Worm (Caenorhabditis elegans): Measurements from ENCODE around the gene Y41G9A.5.
A peak's percentile ranks its signal among the peaks of the same experiment; 100 is the strongest.

Gene Y41G9A.5

ce11 chrX:2953522-2954032 is 7.1 kb downstream of the Y41G9A.5 start:
- TF ChIP-seq egl-43 (GFP tag; IDR thresholded peaks at IDR 0.05) (0 out of 2 replicates have a peak, but pooled peaks have one; percentile 50), aha-1 (tag) (peak; percentile 20), set-16 (GFP tag; IDR thresholded peaks at IDR 0.05) (0 out of 2 replicates have a peak, but pooled peaks have one; percentile 10), mdl-1 (tag; optimal IDR thresholded peaks at IDR 0.05) (peak in 1 of 2 experiments; percentile 13), zip-11 (GFP tag; IDR thresholded peaks at IDR 0.05) (no peak), fos-1 (tag; optimal IDR thresholded peaks at IDR 0.05) (no peak), hmg-1.1 (GFP tag; IDR thresholded peaks at IDR 0.05) (peak; percentile 17; the same call in 1 of the 2 replicates)

ce11 chrX:2955628-2956027 is 9.2 kb downstream of the Y41G9A.5 start:
- peak in 1 of 2 experiments; percentile 96 for TF ChIP-seq unc-62 (GFP tag; optimal IDR thresholded peaks at IDR 0.05 in 1 of 2)
- no peak for TF ChIP-seq unc-62 (tag; optimal IDR thresholded peaks at IDR 0.05)
- no peak for TF ChIP-seq ceh-32 (tag; optimal IDR thresholded peaks at IDR 0.05; ENCODE audit: poor library complexity)
- no peak for TF ChIP-seq dmd-9 (GFP tag; IDR thresholded peaks at IDR 0.05)
- TF ChIP-seq nhr-6 (tag; optimal IDR thresholded peaks at IDR 0.05) = no peak
- TF ChIP-seq arid-1 (GFP tag; conservative IDR thresholded peaks at IDR 0.05) = no peak

DNA sequence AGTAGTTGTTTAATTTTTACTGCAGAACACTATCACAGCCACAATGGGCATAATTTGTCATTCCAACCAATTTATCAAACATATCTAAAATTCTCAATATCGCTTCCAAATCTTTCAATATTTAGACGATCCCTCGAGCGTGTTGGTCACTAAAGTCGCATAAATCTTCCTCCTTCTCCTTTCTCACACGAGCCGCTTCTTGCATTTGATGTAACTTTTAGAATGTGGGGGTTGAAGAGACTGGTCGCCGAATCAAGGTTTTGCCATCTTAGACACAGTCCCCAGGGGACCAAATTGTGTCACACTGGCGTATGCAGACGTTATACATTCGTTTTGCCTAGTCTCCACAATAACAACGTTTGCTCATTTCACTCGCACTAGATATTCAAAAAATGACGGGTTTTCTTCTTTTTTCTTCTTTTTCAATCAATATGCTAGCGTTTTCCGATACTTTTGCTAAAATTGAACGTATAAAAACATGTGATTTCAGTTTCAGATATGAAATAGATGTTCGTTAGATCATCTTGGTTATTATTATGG is 11.0 kb downstream of the Y41G9A.5 start, which contains the start of gene gbb-1:
Gene gbb-1, plus strand, starts transcription at position 490 of the 540 bp plus-strand sequence.
- no peak for TF ChIP-seq D1046.2 (GFP tag; IDR thresholded peaks at IDR 0.05)
- TF ChIP-seq unc-62 (GFP tag; optimal IDR thresholded peaks at IDR 0.05 in 1 of 2) = peak in 1 of 2 experiments; percentile 87
- TF ChIP-seq unc-62 (tag; optimal IDR thresholded peaks at IDR 0.05) = no peak

ce11 chrX:2960703-2961102 is 14.2 kb downstream of the Y41G9A.5 start:
- peak; percentile 68 for TF ChIP-seq snpc-4 (tag; optimal IDR thresholded peaks at IDR 0.05)
- peak in 1 of 2 experiments; percentile 42 for TF ChIP-seq unc-62 (GFP tag; optimal IDR thresholded peaks at IDR 0.05 in 1 of 2)
- no peak for TF ChIP-seq unc-62 (tag; optimal IDR thresholded peaks at IDR 0.05)
- TF ChIP-seq tra-1 (GFP tag; IDR thresholded peaks at IDR 0.05) = no peak
- no peak for TF ChIP-seq T26A8.4 (GFP tag; IDR thresholded peaks at IDR 0.05)
- TF ChIP-seq dmd-9 (GFP tag; IDR thresholded peaks at IDR 0.05) = 0 out of 2 replicates have a peak, but pooled peaks have one; percentile 6
- peak in 1 of 2 experiments; percentile 10 for TF ChIP-seq daf-16 (GFP tag; optimal IDR thresholded peaks at IDR 0.05)
- TF ChIP-seq daf-16 (tag; optimal IDR thresholded peaks at IDR 0.05) = no peak
- 0 out of 2 replicates have a peak, but pooled peaks have one; percentile 22 for TF ChIP-seq snpc-1.2 (GFP tag; IDR thresholded peaks at IDR 0.05)
- peak; percentile 91 for TF ChIP-seq aha-1 (tag)
- peak; percentile 59; the same call in 1 of the 2 replicates for TF ChIP-seq set-16 (GFP tag; IDR thresholded peaks at IDR 0.05)

DNA sequence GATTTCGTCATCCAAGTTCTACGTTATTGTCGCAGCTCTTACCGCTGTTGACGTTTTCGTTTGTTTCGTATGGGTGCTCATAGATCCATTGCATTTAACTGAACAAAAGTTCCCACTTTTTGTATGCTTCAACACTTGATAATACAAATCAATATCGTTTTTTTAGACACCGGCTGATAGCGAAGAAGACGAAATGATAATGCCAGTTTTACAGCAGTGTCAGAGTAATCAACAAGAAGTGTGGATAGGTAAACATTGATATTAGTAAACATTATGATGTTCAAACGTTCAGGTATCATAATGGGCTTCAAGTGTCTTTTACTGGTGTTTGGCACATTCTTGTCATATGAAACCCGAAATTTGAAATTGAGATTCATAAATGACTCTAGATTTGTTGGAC is 19.8 kb downstream of the Y41G9A.5 start:
- TF ChIP-seq nhr-28 (tag; optimal IDR thresholded peaks at IDR 0.05) (peak; percentile 33), arid-1 (GFP tag; conservative IDR thresholded peaks at IDR 0.05) (no peak), php-3 (GFP tag; IDR thresholded peaks at IDR 0.05) (0 out of 2 replicates have a peak, but pooled peaks have one; percentile 48), snpc-1.2 (GFP tag; IDR thresholded peaks at IDR 0.05) (no peak), saeg-2 (GFP tag; IDR thresholded peaks at IDR 0.05) (no peak), lin-29 (GFP tag; IDR thresholded peaks at IDR 0.05) (no peak), mxl-3 (GFP tag; optimal IDR thresholded peaks at IDR 0.05) (no peak), duxl-1 (tag; optimal IDR thresholded peaks at IDR 0.05; ENCODE audit: poor library complexity) (no peak), hlh-30 (tag; optimal IDR thresholded peaks at IDR 0.05; ENCODE audit: insufficient read depth) (peak; percentile 6), skn-1 (tag; optimal IDR thresholded peaks at IDR 0.05) (no peak), dmd-9 (GFP tag; IDR thresholded peaks at IDR 0.05) (no peak), madf-5 (GFP tag; IDR thresholded peaks at IDR 0.05) (no peak), mdt-29 (GFP tag; IDR thresholded peaks at IDR 0.05) (no peak), zip-2 (tag; optimal IDR thresholded peaks at IDR 0.05) (no peak), ZK337.2 (GFP tag; IDR thresholded peaks at IDR 0.05) (no peak), unc-39 (tag; optimal IDR thresholded peaks at IDR 0.05) (no peak), zag-1 (tag; optimal IDR thresholded peaks at IDR 0.05) (no peak), ama-1 (optimal IDR thresholded peaks at IDR 0.05) (no peak), mdl-1 (tag; optimal IDR thresholded peaks at IDR 0.05) (no peak), mes-2 (tag; optimal IDR thresholded peaks at IDR 0.05; ENCODE audit: poor library complexity, severe bottlenecking) (no peak), T20F7.1 (GFP tag; optimal IDR thresholded peaks at IDR 0.05) (no peak), nhr-42 (GFP tag; IDR thresholded peaks at IDR 0.05) (no peak), hlh-11 (tag; optimal IDR thresholded peaks at IDR 0.05) (peak; percentile 37), pqm-1 (tag; optimal IDR thresholded peaks at IDR 0.05) (peak; percentile 50), dve-1 (tag; optimal IDR thresholded peaks at IDR 0.05; ENCODE audit: insufficient read depth) (peak; percentile 58), daf-16 (GFP tag; optimal IDR thresholded peaks at IDR 0.05) (no peak), daf-16 (tag; optimal IDR thresholded peaks at IDR 0.05) (peak; percentile 99)
